Worm (Caenorhabditis elegans): Measurements from ENCODE around the gene W06H8.2.

The W06H8.2 gene

ce11 chrV:6224494-6224959 lies 18.0 kb downstream of the W06H8.2 start (continued):
- TF ChIP-seq irx-1 (tag; optimal IDR thresholded peaks at IDR 0.05) (peak; percentile 92), elt-3 (tag; optimal IDR thresholded peaks at IDR 0.05) (peak in 5 of 6 experiments; percentile 30 to 91 (median 64)), tlp-1 (tag; optimal IDR thresholded peaks at IDR 0.05) (no peak), egl-13 (tag; optimal IDR thresholded peaks at IDR 0.05) (peak; percentile 94), lin-15B (tag; optimal IDR thresholded peaks at IDR 0.05) (peak; percentile 25), hlh-4 (tag; optimal IDR thresholded peaks at IDR 0.05) (peak; percentile 5), nhr-84 (tag; optimal IDR thresholded peaks at IDR 0.05) (peak; percentile 86), C34B4.2 (tag; optimal IDR thresholded peaks at IDR 0.05) (no peak)

DNA sequence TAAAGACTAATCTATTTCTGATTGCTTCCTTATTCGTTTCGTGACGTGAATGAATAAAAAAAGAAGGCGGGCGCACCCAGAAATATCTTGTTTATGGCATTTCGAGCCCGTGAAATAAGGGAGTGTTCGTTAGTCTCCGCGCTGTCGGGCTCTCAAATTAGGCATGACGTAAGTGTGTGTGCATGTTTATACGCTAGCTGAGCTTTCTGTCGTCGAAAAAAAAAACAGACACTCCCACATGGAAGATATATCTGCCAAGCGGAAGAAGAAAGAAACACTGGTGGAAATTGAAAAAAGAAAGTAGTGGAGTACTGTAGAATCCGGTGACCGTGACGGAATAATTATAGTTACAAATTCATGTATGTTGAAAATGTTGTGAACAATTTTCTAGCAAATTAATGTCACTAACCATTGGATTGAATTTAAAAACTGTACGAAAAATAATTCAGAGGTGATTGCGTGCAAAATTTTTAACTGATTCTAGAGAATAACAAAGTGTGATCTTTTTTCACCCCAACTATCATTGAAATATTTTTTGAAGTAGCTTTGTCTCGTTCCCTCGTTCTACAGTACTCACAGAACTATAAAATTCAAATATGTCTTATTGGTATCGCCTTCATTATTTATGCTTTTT lies 18.5 kb downstream of the W06H8.2 start:
- TF ChIP-seq ama-1 (optimal IDR thresholded peaks at IDR 0.05) (no peak), lsy-2 (tag; optimal IDR thresholded peaks at IDR 0.05) (peak; percentile 18 to 42), ceh-82 (tag; optimal IDR thresholded peaks at IDR 0.05) (no peak), jun-1 (tag; optimal IDR thresholded peaks at IDR 0.05) (no peak), ceh-63 (GFP tag; optimal IDR thresholded peaks at IDR 0.05) (peak; percentile 72), nhr-47 (tag; optimal IDR thresholded peaks at IDR 0.05) (no peak), mab-9 (GFP tag; IDR thresholded peaks at IDR 0.05) (0 out of 2 replicates have a peak, but pooled peaks have one; percentile 24), lin-15B (tag; optimal IDR thresholded peaks at IDR 0.05) (no peak), aly-2 (tag; optimal IDR thresholded peaks at IDR 0.05) (peak; percentile 45), unc-62 (GFP tag; optimal IDR thresholded peaks at IDR 0.05) (no peak), elt-3 (tag; optimal IDR thresholded peaks at IDR 0.05) (peak in 1 of 6 experiments; percentile 3), nhr-90 (tag; optimal IDR thresholded peaks at IDR 0.05; ENCODE audit: poor library complexity) (peak; percentile 4), lin-13 (GFP tag; optimal IDR thresholded peaks at IDR 0.05) (peak; percentile 17), Y116A8C.19 (tag; optimal IDR thresholded peaks at IDR 0.05; ENCODE audit: borderline replicate concordance) (no peak), efl-1 (optimal IDR thresholded peaks at IDR 0.05) (no peak), efl-1 (GFP tag; optimal IDR thresholded peaks at IDR 0.05 in 1 of 2) (peak in 1 of 2 experiments; percentile 73), rnt-1 (tag; optimal IDR thresholded peaks at IDR 0.05) (peak; percentile 37), fkh-4 (tag; optimal IDR thresholded peaks at IDR 0.05; ENCODE audit: borderline replicate concordance) (no peak)

ce11 chrV:6225745-6226528 lies 19.4 kb downstream of the W06H8.2 start:
- no peak for TF ChIP-seq nhr-71 (tag; optimal IDR thresholded peaks at IDR 0.05)
- no peak for TF ChIP-seq F16B12.6 (tag; optimal IDR thresholded peaks at IDR 0.05)
- no peak for TF ChIP-seq mef-2 (tag; optimal IDR thresholded peaks at IDR 0.05)
- TF ChIP-seq nhr-90 (tag; optimal IDR thresholded peaks at IDR 0.05; ENCODE audit: poor library complexity): no peak
- no peak for TF ChIP-seq mab-9 (GFP tag; IDR thresholded peaks at IDR 0.05)
- TF ChIP-seq alr-1 (tag; optimal IDR thresholded peaks at IDR 0.05; ENCODE audit: borderline replicate concordance): no peak
- TF ChIP-seq unc-98 (GFP tag; IDR thresholded peaks at IDR 0.05): no peak
- no peak for TF ChIP-seq elt-3 (tag; optimal IDR thresholded peaks at IDR 0.05)
- TF ChIP-seq jun-1 (tag; optimal IDR thresholded peaks at IDR 0.05): no peak
- no peak for TF ChIP-seq skn-1 (tag; optimal IDR thresholded peaks at IDR 0.05)
- peak; percentile 25 for TF ChIP-seq mep-1 (tag; optimal IDR thresholded peaks at IDR 0.05)
- no peak for TF ChIP-seq fkh-4 (tag; optimal IDR thresholded peaks at IDR 0.05; ENCODE audit: borderline replicate concordance)
- no peak for TF ChIP-seq sptf-1 (tag; optimal IDR thresholded peaks at IDR 0.05)
- no peak for TF ChIP-seq efl-1 (optimal IDR thresholded peaks at IDR 0.05)
- no peak for TF ChIP-seq efl-1 (GFP tag; optimal IDR thresholded peaks at IDR 0.05 in 1 of 2)
- peak; percentile 26 for TF ChIP-seq nhr-47 (tag; optimal IDR thresholded peaks at IDR 0.05)
- TF ChIP-seq pax-3 (tag; optimal IDR thresholded peaks at IDR 0.05): no peak
- TF ChIP-seq nhr-12 (tag; optimal IDR thresholded peaks at IDR 0.05): no peak
- no peak for TF ChIP-seq ceh-63 (GFP tag; optimal IDR thresholded peaks at IDR 0.05)
- TF ChIP-seq aly-2 (tag; optimal IDR thresholded peaks at IDR 0.05): no peak
- TF ChIP-seq ceh-90 (tag; optimal IDR thresholded peaks at IDR 0.05): no peak
- TF ChIP-seq dsc-1 (tag; optimal IDR thresholded peaks at IDR 0.05): peak; percentile 68
- TF ChIP-seq lir-3 (tag; optimal IDR thresholded peaks at IDR 0.05; ENCODE audit: poor library complexity): no peak
- TF ChIP-seq zip-4 (GFP tag; optimal IDR thresholded peaks at IDR 0.05): no peak
- no peak for TF ChIP-seq pqm-1 (tag; optimal IDR thresholded peaks at IDR 0.05)
- no peak for TF ChIP-seq nhr-19 (GFP tag; conservative IDR thresholded peaks at IDR 0.05)
- peak; percentile 56 for TF ChIP-seq ama-1 (optimal IDR thresholded peaks at IDR 0.05)
- TF ChIP-seq nhr-76 (tag; optimal IDR thresholded peaks at IDR 0.05): no peak
- TF ChIP-seq unc-30 (tag; optimal IDR thresholded peaks at IDR 0.05): no peak
- TF ChIP-seq C04F5.9 (tag; optimal IDR thresholded peaks at IDR 0.05): peak; percentile 2
- no peak for TF ChIP-seq nhr-84 (tag; optimal IDR thresholded peaks at IDR 0.05)
- no peak for TF ChIP-seq ztf-4 (tag; optimal IDR thresholded peaks at IDR 0.05)
- TF ChIP-seq egl-13 (tag; optimal IDR thresholded peaks at IDR 0.05): no peak
- no peak for TF ChIP-seq zag-1 (tag; optimal IDR thresholded peaks at IDR 0.05)
